Fruit fly (Drosophila melanogaster): ENCODE results near the gene Lip4.

Lip4 gene

dm6 chr2L:10526953-10527584 is at the start of gene Lip4 (continued):
- peak; percentile 38 for TF ChIP-seq onecut (GFP tag; IDR thresholded peaks at IDR 0.05)
- no peak for TF ChIP-seq CG4282 (GFP tag; optimal IDR thresholded peaks at IDR 0.05)
- TF ChIP-seq tin (GFP tag; optimal IDR thresholded peaks at IDR 0.05): peak; percentile 64
- TF ChIP-seq slp2 (GFP tag; optimal IDR thresholded peaks at IDR 0.05): no peak
- peak; percentile 15 for TF ChIP-seq CG15601 (tag; optimal IDR thresholded peaks at IDR 0.05)
- peak; percentile 83 for TF ChIP-seq CG13424 (tag; optimal IDR thresholded peaks at IDR 0.05)
- peak; percentile 32 for TF ChIP-seq CG15073 (GFP tag; optimal IDR thresholded peaks at IDR 0.05)
- TF ChIP-seq Sin3A (optimal IDR thresholded peaks at IDR 0.05): no peak
- no peak for TF ChIP-seq GATAe (GFP tag; conservative IDR thresholded peaks at IDR 0.05)
- no peak for TF ChIP-seq CG8944 (GFP tag; optimal IDR thresholded peaks at IDR 0.05)
- TF ChIP-seq CG12942 (GFP tag; optimal IDR thresholded peaks at IDR 0.05): peak; percentile 46
- no peak for TF ChIP-seq Hmx (GFP tag; optimal IDR thresholded peaks at IDR 0.05)
- TF ChIP-seq grau (tag; optimal IDR thresholded peaks at IDR 0.05): peak; percentile 79
- TF ChIP-seq usp (GFP tag; optimal IDR thresholded peaks at IDR 0.05): no peak
- no peak for TF ChIP-seq stwl (tag; optimal IDR thresholded peaks at IDR 0.05)
- no peak; the same call in 1 of the 2 replicates for TF ChIP-seq danr (GFP tag; IDR thresholded peaks at IDR 0.05)
- no peak for TF ChIP-seq inv (GFP tag; IDR thresholded peaks at IDR 0.05; ENCODE audit: partially characterized antibody)
- peak; percentile 52; the same call in 1 of the 2 replicates for TF ChIP-seq toy (GFP tag; IDR thresholded peaks at IDR 0.05)
- TF ChIP-seq Pdp1 (GFP tag; optimal IDR thresholded peaks at IDR 0.05): peak; percentile 58 to 70
- peak; percentile 55 for TF ChIP-seq nerfin-1 (tag; optimal IDR thresholded peaks at IDR 0.05)
- no peak for TF ChIP-seq cg (GFP tag; optimal IDR thresholded peaks at IDR 0.05)
- TF ChIP-seq CG1602 (GFP tag; optimal IDR thresholded peaks at IDR 0.05): peak; percentile 30
- no peak for TF ChIP-seq pita (GFP tag; optimal IDR thresholded peaks at IDR 0.05)
- TF ChIP-seq ac (GFP tag; optimal IDR thresholded peaks at IDR 0.05): peak; percentile 3
- TF ChIP-seq peb (GFP tag; IDR thresholded peaks at IDR 0.05): peak; percentile 54
- TF ChIP-seq trh (GFP tag; optimal IDR thresholded peaks at IDR 0.05): peak; percentile 49
- TF ChIP-seq CG3726 (GFP tag; IDR thresholded peaks at IDR 0.05): peak; percentile 66; the same call in 1 of the 3 replicates
- TF ChIP-seq gfzf (GFP tag; optimal IDR thresholded peaks at IDR 0.05): no peak
- no peak for TF ChIP-seq sc (optimal IDR thresholded peaks at IDR 0.05)
- no peak for TF ChIP-seq sc (GFP tag; optimal IDR thresholded peaks at IDR 0.05)
- TF ChIP-seq CG11696 (GFP tag; IDR thresholded peaks at IDR 0.05): no peak; the same call in 1 of the 2 replicates
- peak; percentile 31 for TF ChIP-seq Mad (GFP tag; optimal IDR thresholded peaks at IDR 0.05)
- no peak for TF ChIP-seq HmgD (GFP tag; optimal IDR thresholded peaks at IDR 0.05)
- TF ChIP-seq E2f1 (GFP tag; IDR thresholded peaks at IDR 0.05): peak; percentile 73
- TF ChIP-seq Sox102F (GFP tag; optimal IDR thresholded peaks at IDR 0.05): peak; percentile 86
- TF ChIP-seq Ets65A (GFP tag): peak; percentile 92
- peak; percentile 22 for TF ChIP-seq NK7.1 (GFP tag; optimal IDR thresholded peaks at IDR 0.05)
- peak; percentile 58 for TF ChIP-seq CG13775 (GFP tag; optimal IDR thresholded peaks at IDR 0.05)
- peak; percentile 14 for TF ChIP-seq wek (GFP tag; optimal IDR thresholded peaks at IDR 0.05)
- TF ChIP-seq H15 (GFP tag; IDR thresholded peaks at IDR 0.05): peak; percentile 81
- TF ChIP-seq Abd-B (GFP tag; optimal IDR thresholded peaks at IDR 0.05): peak; percentile 57
- no peak for TF ChIP-seq pfk (GFP tag; optimal IDR thresholded peaks at IDR 0.05)
- peak; percentile 76; the same call in 2 of the 3 replicates for TF ChIP-seq so (GFP tag; IDR thresholded peaks at IDR 0.05)
- TF ChIP-seq CG31441 (GFP tag; IDR thresholded peaks at IDR 0.05): peak; percentile 84
- peak; percentile 65 for TF ChIP-seq gcm (GFP tag; optimal IDR thresholded peaks at IDR 0.05)
- peak; percentile 65 for TF ChIP-seq caup (GFP tag; optimal IDR thresholded peaks at IDR 0.05; ENCODE audit: severe bottlenecking)
- no peak for TF ChIP-seq CG16779 (GFP tag; IDR thresholded peaks at IDR 0.05)
- peak; percentile 31 for TF ChIP-seq tup (GFP tag; optimal IDR thresholded peaks at IDR 0.05)
- peak; percentile 3 for TF ChIP-seq CG30431 (GFP tag; optimal IDR thresholded peaks at IDR 0.05)
- peak; percentile 60 for TF ChIP-seq CG11723 (GFP tag; optimal IDR thresholded peaks at IDR 0.05)
- TF ChIP-seq CkIIα-i1 (GFP tag; IDR thresholded peaks at IDR 0.05): no peak
